Worm (Caenorhabditis elegans) whole organism, L1 larva: ENCODE results near the gene D1022.3.
A peak's percentile ranks its signal among the peaks of the same experiment; 100 is the strongest.

Experiments
- ama-1 ChIP-seq: fragments of 150-350 bp; optimal IDR thresholded peaks from 2 replicates; lab custom pipeline; 2014
- fos-1 ChIP-seq: fragments of 150-350 bp; optimal IDR thresholded peaks from 2 replicates; lab custom pipeline; 2014; ENCODE audit warnings: missing biosample characterization, missing genetic modification characterization
- irx-1 ChIP-seq: sonication (generic microtip); optimal IDR thresholded peaks from 2 replicates; lab custom pipeline; 2016; ENCODE audit warnings: missing genetic modification characterization, missing compliant biosample characterization
- lin-13 ChIP-seq: fragments of 150-350 bp; optimal IDR thresholded peaks from 2 replicates; lab custom pipeline; 2014; ENCODE audit warnings: missing biosample characterization, missing genetic modification reagents, missing genetic modification characterization
- mdl-1 ChIP-seq, 2 experiments: fragments of 150-350 bp; optimal IDR thresholded peaks; 2 replicates each; lab custom pipeline; 2014 to 2017; ENCODE audit warnings: missing biosample characterization in 2 of 2, missing genetic modification characterization in 2 of 2, inconsistent platforms in 1 of 2
- mef-2 ChIP-seq: fragments of 150-350 bp; optimal IDR thresholded peaks from 2 replicates; lab custom pipeline; 2014; ENCODE audit warnings: missing biosample characterization, missing genetic modification characterization
- nhr-20 ChIP-seq: sonication (generic microtip); optimal IDR thresholded peaks from 2 replicates; lab custom pipeline; 2016; ENCODE audit warnings: mild to moderate bottlenecking, missing genetic modification characterization, missing compliant biosample characterization
- sup-37 ChIP-seq: fragments of 200-800 bp; sonication (Bioruptor generic); optimal IDR thresholded peaks from 2 replicates; lab custom pipeline; 2018; ENCODE audit warnings: mild to moderate bottlenecking, missing genetic modification characterization, missing compliant biosample characterization
- unc-62 ChIP-seq: fragments of 150-350 bp; optimal IDR thresholded peaks from 2 replicates; lab custom pipeline; 2014; ENCODE audit warnings: missing biosample characterization, missing genetic modification reagents, missing genetic modification characterization
- ztf-11 ChIP-seq, 2 experiments: sonication (generic microtip); optimal IDR thresholded peaks; 2 replicates each; lab custom pipeline; 2016 to 2017; ENCODE audit warnings: missing genetic modification characterization in 2 of 2, missing biosample characterization in 1 of 2, missing compliant biosample characterization in 1 of 2

ce11 chrII:7420796-7421386 lies 35.2 kb downstream of the D1022.3 start:
- no peak for TF ChIP-seq irx-1
- TF ChIP-seq mdl-1 (tag; optimal IDR thresholded peaks at IDR 0.05; lab: Kevin White, UChicago): no peak
- no peak for TF ChIP-seq ztf-11 (tag; optimal IDR thresholded peaks at IDR 0.05; lab: Kevin White, UChicago)
- no peak for TF ChIP-seq lin-13 (GFP tag; lab: Kevin White, UChicago)
- no peak for TF ChIP-seq ama-1 (lab: Kevin White, UChicago)
- TF ChIP-seq nhr-20 (tag; lab: Kevin White, UChicago): peak; percentile 32
- no peak for TF ChIP-seq mef-2 (tag; lab: Kevin White, UChicago)
- TF ChIP-seq sup-37 (GFP tag; lab: Kevin White, UChicago): no peak
- TF ChIP-seq unc-62 (GFP tag; lab: Kevin White, UChicago): no peak
- no peak for TF ChIP-seq fos-1
